Fruit fly (Drosophila melanogaster) whole organism, prepupa: ENCODE data around the gene p24-2.

Experiments
- CG10631 ChIP-seq: fragments of 200-800 bp; sonication (Bioruptor generic); optimal IDR thresholded peaks from 2 replicates; lab custom pipeline; 2016; ENCODE audit warnings: missing biosample characterization, missing genetic modification characterization
- CG11294 ChIP-seq: fragments of 200-800 bp; sonication (Bioruptor generic); IDR thresholded peaks from 2 replicates; pipeline ENCODE4 v1.3.6; 2022; ENCODE audit warnings: missing biosample characterization, missing genetic modification characterization
- CG11762 ChIP-seq: fragments of 200-800 bp; sonication (Bioruptor generic); optimal IDR thresholded peaks from 3 replicates; lab custom pipeline; 2016; ENCODE audit warnings: missing biosample characterization, missing genetic modification characterization; ENCODE audit not compliant: insufficient read depth
- CG15336 ChIP-seq: fragments of 200-800 bp; sonication (Bioruptor generic); IDR thresholded peaks from 2 replicates; pipeline ENCODE4 v1.3.6; 2022; ENCODE audit warnings: missing biosample characterization, missing genetic modification characterization
- CG1621 ChIP-seq: fragments of 200-800 bp; sonication (Bioruptor generic); optimal IDR thresholded peaks from 3 replicates; lab custom pipeline; 2018; ENCODE audit warnings: missing biosample characterization, mild to moderate bottlenecking, missing genetic modification characterization
- CG31627 ChIP-seq: fragments of 200-800 bp; sonication (Bioruptor generic); optimal IDR thresholded peaks from 3 replicates; lab custom pipeline; 2016; ENCODE audit warnings: missing biosample characterization, missing genetic modification characterization
- CG4318 ChIP-seq: fragments of 200-800 bp; sonication (Bioruptor generic); optimal IDR thresholded peaks from 3 replicates; lab custom pipeline; 2017; ENCODE audit warnings: missing biosample characterization, mild to moderate bottlenecking, missing genetic modification characterization
- CG6792 ChIP-seq: fragments of 200-800 bp; sonication (Bioruptor generic); optimal IDR thresholded peaks from 3 replicates; lab custom pipeline; 2016; ENCODE audit warnings: missing biosample characterization, missing genetic modification characterization
- CG6854 ChIP-seq: fragments of 200-800 bp; sonication (Bioruptor generic); optimal IDR thresholded peaks from 2 replicates; lab custom pipeline; 2017; ENCODE audit warnings: missing biosample characterization, mild to moderate bottlenecking, missing genetic modification characterization
- Eip75B ChIP-seq: fragments of 200-800 bp; sonication (Bioruptor generic); optimal IDR thresholded peaks from 3 replicates; lab custom pipeline; 2016; ENCODE audit warnings: missing biosample characterization, missing genetic modification characterization
- Eip78C ChIP-seq: fragments of 200-800 bp; sonication (Bioruptor generic); peaks from one replicate; lab custom pipeline; 2016; ENCODE audit warnings: missing biosample characterization, missing genetic modification characterization
- Ets21C ChIP-seq: fragments of 200-800 bp; sonication (Bioruptor generic); optimal IDR thresholded peaks from 3 replicates; lab custom pipeline; 2016; ENCODE audit warnings: missing biosample characterization, missing genetic modification characterization
- Ets96B ChIP-seq: fragments of 200-800 bp; optimal IDR thresholded peaks from 2 replicates; lab custom pipeline; 2019; ENCODE audit warnings: missing biosample characterization, mild to moderate bottlenecking, missing genetic modification characterization, moderate library complexity
- Gug ChIP-seq: fragments of 200-800 bp; sonication (Bioruptor generic); IDR thresholded peaks from 2 replicates; pipeline ENCODE4 v1.3.6; 2022; ENCODE audit warnings: missing biosample characterization, missing genetic modification characterization
- Hr38 ChIP-seq: sonication (Bioruptor generic); optimal IDR thresholded peaks from 2 replicates; lab custom pipeline; 2016; ENCODE audit warnings: missing biosample characterization, missing genetic modification characterization
- Hr39 ChIP-seq: fragments of 200-800 bp; sonication (Bioruptor generic); optimal IDR thresholded peaks from 2 replicates; lab custom pipeline; 2016; ENCODE audit warnings: missing biosample characterization, missing genetic modification characterization
- Hr4 ChIP-seq: fragments of 200-800 bp; sonication (Bioruptor generic); optimal IDR thresholded peaks from 3 replicates; lab custom pipeline; 2016; ENCODE audit warnings: missing biosample characterization, missing genetic modification characterization
- Lpt ChIP-seq: fragments of 200-800 bp; sonication (Bioruptor generic); optimal IDR thresholded peaks from 3 replicates; lab custom pipeline; 2016; ENCODE audit warnings: missing biosample characterization, missing genetic modification characterization
- Met ChIP-seq: fragments of 200-800 bp; sonication (Bioruptor generic); optimal IDR thresholded peaks from 3 replicates; lab custom pipeline; 2016; ENCODE audit warnings: missing biosample characterization, missing genetic modification characterization
- Smox ChIP-seq: fragments of 200-800 bp; sonication (Bioruptor generic); optimal IDR thresholded peaks from 3 replicates; lab custom pipeline; 2016; ENCODE audit warnings: missing biosample characterization, missing genetic modification characterization
- Sox102F ChIP-seq: fragments of 200-800 bp; sonication (Bioruptor generic); optimal IDR thresholded peaks from 2 replicates; lab custom pipeline; 2016; ENCODE audit warnings: missing biosample characterization, mild to moderate bottlenecking, missing genetic modification characterization
- Sox14 ChIP-seq: fragments of 200-800 bp; sonication (Bioruptor generic); optimal IDR thresholded peaks from 3 replicates; lab custom pipeline; 2016; ENCODE audit warnings: missing biosample characterization, missing genetic modification characterization
- Sox15 ChIP-seq: fragments of 200-800 bp; sonication (Bioruptor generic); optimal IDR thresholded peaks from 3 replicates; lab custom pipeline; 2016; ENCODE audit warnings: missing biosample characterization, missing genetic modification characterization
- achi ChIP-seq: fragments of 200-800 bp; sonication (Bioruptor generic); optimal IDR thresholded peaks from 3 replicates; lab custom pipeline; 2016; ENCODE audit warnings: missing biosample characterization, missing genetic modification characterization
- acj6 ChIP-seq: fragments of 200-800 bp; sonication (Bioruptor generic); optimal IDR thresholded peaks from 3 replicates; lab custom pipeline; 2016; ENCODE audit warnings: missing biosample characterization, missing genetic modification characterization
- cyc ChIP-seq: fragments of 200-800 bp; sonication (Bioruptor generic); optimal IDR thresholded peaks from 3 replicates; lab custom pipeline; 2016; ENCODE audit warnings: missing biosample characterization, missing genetic modification characterization
- dac ChIP-seq: fragments of 200-800 bp; sonication (Bioruptor generic); optimal IDR thresholded peaks from 2 replicates; lab custom pipeline; 2017; ENCODE audit warnings: missing biosample characterization, mild to moderate bottlenecking, missing genetic modification characterization
- dsx ChIP-seq: fragments of 200-800 bp; optimal IDR thresholded peaks from 3 replicates; lab custom pipeline; 2019; ENCODE audit warnings: missing biosample characterization, mild to moderate bottlenecking, missing genetic modification characterization, moderate library complexity; ENCODE audit not compliant: poor library complexity, severe bottlenecking
- esn ChIP-seq: fragments of 200-800 bp; sonication (Bioruptor generic); optimal IDR thresholded peaks from 2 replicates; lab custom pipeline; 2016; ENCODE audit warnings: missing biosample characterization, mild to moderate bottlenecking, missing genetic modification characterization, moderate library complexity
- fkh ChIP-seq: fragments of 200-800 bp; sonication (Bioruptor generic); optimal IDR thresholded peaks from 3 replicates; lab custom pipeline; 2017; ENCODE audit warnings: missing biosample characterization, mild to moderate bottlenecking, missing genetic modification characterization, moderate library complexity
- lz ChIP-seq: fragments of 200-800 bp; sonication (Bioruptor generic); optimal IDR thresholded peaks from 3 replicates; lab custom pipeline; 2016; ENCODE audit warnings: missing biosample characterization, missing genetic modification characterization
- net ChIP-seq: fragments of 200-800 bp; sonication (Bioruptor generic); optimal IDR thresholded peaks from 3 replicates; lab custom pipeline; 2016; ENCODE audit warnings: missing biosample characterization, missing genetic modification characterization
- pdm3 ChIP-seq: fragments of 200-800 bp; sonication (Bioruptor generic); optimal IDR thresholded peaks from 3 replicates; lab custom pipeline; 2016; ENCODE audit warnings: missing biosample characterization, missing genetic modification characterization
- salr ChIP-seq, 2 experiments: fragments of 200-800 bp; sonication (Bioruptor generic); optimal IDR thresholded peaks; 3 replicates each; lab custom pipeline; 2016 to 2018; ENCODE audit warnings: missing biosample characterization in 2 of 2, missing genetic modification characterization in 2 of 2, mild to moderate bottlenecking in 1 of 2
- ss ChIP-seq, 2 experiments: fragments of 200-800 bp; sonication (Bioruptor generic); optimal IDR thresholded peaks; 2 replicates in 1 of 2; 3 replicates in 1 of 2; lab custom pipeline; 2017 to 2018; ENCODE audit warnings: mild to moderate bottlenecking in 2 of 2, missing biosample characterization in 2 of 2, missing genetic modification characterization in 2 of 2, moderate library complexity in 1 of 2
- svp ChIP-seq: fragments of 200-800 bp; sonication (Bioruptor generic); peaks from one replicate; lab custom pipeline; 2016; ENCODE audit warnings: missing biosample characterization, missing genetic modification characterization
- vri ChIP-seq: fragments of 200-800 bp; sonication (Bioruptor generic); optimal IDR thresholded peaks from 3 replicates; lab custom pipeline; 2016; ENCODE audit warnings: missing biosample characterization, mild to moderate bottlenecking, missing genetic modification characterization

p24-2 gene

DNA sequence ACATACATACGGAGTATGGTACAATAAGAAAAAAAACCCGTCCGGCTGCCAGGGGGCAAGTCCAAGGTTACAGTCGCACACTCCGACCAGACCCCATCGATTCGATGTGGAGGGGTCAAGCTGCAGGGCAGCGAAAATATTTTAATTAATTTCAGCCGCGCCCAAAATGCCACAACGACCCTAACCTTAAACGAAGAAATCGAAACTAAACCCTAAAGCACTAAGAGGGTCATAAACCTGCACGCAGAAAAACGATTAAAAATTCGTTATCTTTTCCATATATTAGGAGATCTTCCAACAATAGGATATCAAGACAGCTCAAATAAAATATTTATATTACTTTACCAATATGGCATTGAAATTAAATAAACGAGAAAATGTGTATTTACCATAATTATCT, 9.3 kb upstream of the p24-2 start:
- TF ChIP-seq Hr39 (peak; percentile 11), esn (GFP tag; lab: Kevin White, UChicago) (peak; percentile 35), lz (GFP tag; lab: Kevin White, UChicago) (peak; percentile 18), svp (GFP tag; lab: Kevin White, UChicago) (peak; percentile 78), Eip78C (GFP tag; lab: Kevin White, UChicago) (peak; percentile 74), Smox (GFP tag; lab: Kevin White, UChicago) (peak; percentile 17), achi (GFP tag; lab: Kevin White, UChicago) (no peak), Sox102F (peak; percentile 13), CG1621 (no peak), pdm3 (GFP tag; lab: Kevin White, UChicago) (peak; percentile 27), dsx (no peak), CG31627 (GFP tag; lab: Kevin White, UChicago) (peak; percentile 15), Met (GFP tag; lab: Kevin White, UChicago) (peak; percentile 42), Sox15 (GFP tag; lab: Kevin White, UChicago) (peak; percentile 10), dac (GFP tag; lab: Kevin White, UChicago) (no peak), acj6 (GFP tag; lab: Kevin White, UChicago) (peak; percentile 2), Hr4 (GFP tag; lab: Kevin White, UChicago) (peak; percentile 4)

DNA sequence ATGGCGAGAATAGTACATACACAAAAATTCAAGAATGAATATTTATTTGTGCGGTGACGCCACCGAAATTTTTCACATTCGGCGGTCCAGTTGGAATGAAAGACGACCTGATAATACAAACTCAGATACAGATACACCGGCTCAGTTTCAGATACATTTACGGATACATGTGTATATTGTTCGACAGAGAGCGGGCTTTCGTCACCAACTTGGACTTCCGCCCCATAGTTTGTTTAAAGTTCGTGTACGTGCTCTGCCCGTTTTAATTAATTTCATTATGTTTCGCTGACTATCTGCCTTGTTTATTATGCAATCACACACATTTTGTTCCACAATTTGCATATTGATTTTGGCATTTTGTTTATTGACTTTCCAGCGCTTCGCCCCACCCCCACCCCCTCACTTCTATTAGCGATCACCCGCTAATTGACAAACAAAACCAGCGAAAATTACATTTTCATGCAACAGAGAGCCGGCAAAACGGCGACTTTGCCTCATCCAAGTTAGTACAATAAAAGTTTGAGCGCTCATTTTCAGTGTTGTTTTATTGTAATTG, 8.6 kb upstream of the p24-2 start:
- TF ChIP-seq svp (GFP tag; lab: Kevin White, UChicago) = no peak
- TF ChIP-seq Hr38 (GFP tag; lab: Kevin White, UChicago) = no peak
- no peak for TF ChIP-seq CG6854
- TF ChIP-seq Ets96B (tag; lab: Kevin White, UChicago) = no peak
- TF ChIP-seq net (GFP tag; lab: Kevin White, UChicago) = no peak
- no peak for TF ChIP-seq salr (GFP tag; optimal IDR thresholded peaks at IDR 0.05; lab: Kevin White, UChicago)
- TF ChIP-seq dsx = no peak
- no peak for TF ChIP-seq CG11762 (GFP tag; lab: Kevin White, UChicago)
- TF ChIP-seq ss (GFP tag; optimal IDR thresholded peaks at IDR 0.05; lab: Kevin White, UChicago) = no peak
- no peak for TF ChIP-seq esn (GFP tag; lab: Kevin White, UChicago)
- peak; percentile 3 for TF ChIP-seq Met (GFP tag; lab: Kevin White, UChicago)
- TF ChIP-seq CG4318 (GFP tag; lab: Kevin White, UChicago) = no peak
- no peak for TF ChIP-seq achi (GFP tag; lab: Kevin White, UChicago)
- TF ChIP-seq vri (GFP tag; lab: Kevin White, UChicago) = peak; percentile 30
- TF ChIP-seq CG31627 (GFP tag; lab: Kevin White, UChicago) = no peak
- TF ChIP-seq Lpt (GFP tag; lab: Kevin White, UChicago) = no peak
- no peak for TF ChIP-seq CG6792
- no peak for TF ChIP-seq Eip75B (GFP tag; lab: Kevin White, UChicago)
- no peak for TF ChIP-seq CG10631 (GFP tag; lab: Kevin White, UChicago)
- TF ChIP-seq CG15336 (GFP tag; lab: Robert Waterston, UW) = no peak
- no peak for TF ChIP-seq CG11294 (GFP tag; lab: Robert Waterston, UW)
- peak; percentile 94 for TF ChIP-seq fkh (GFP tag; lab: Kevin White, UChicago)
- TF ChIP-seq Gug (GFP tag; lab: Robert Waterston, UW) = no peak
- no peak for TF ChIP-seq lz (GFP tag; lab: Kevin White, UChicago)
- TF ChIP-seq cyc (GFP tag; lab: Kevin White, UChicago) = no peak
- TF ChIP-seq Sox14 (GFP tag; lab: Kevin White, UChicago) = no peak
- TF ChIP-seq Eip78C (GFP tag; lab: Kevin White, UChicago) = peak; percentile 49

DNA sequence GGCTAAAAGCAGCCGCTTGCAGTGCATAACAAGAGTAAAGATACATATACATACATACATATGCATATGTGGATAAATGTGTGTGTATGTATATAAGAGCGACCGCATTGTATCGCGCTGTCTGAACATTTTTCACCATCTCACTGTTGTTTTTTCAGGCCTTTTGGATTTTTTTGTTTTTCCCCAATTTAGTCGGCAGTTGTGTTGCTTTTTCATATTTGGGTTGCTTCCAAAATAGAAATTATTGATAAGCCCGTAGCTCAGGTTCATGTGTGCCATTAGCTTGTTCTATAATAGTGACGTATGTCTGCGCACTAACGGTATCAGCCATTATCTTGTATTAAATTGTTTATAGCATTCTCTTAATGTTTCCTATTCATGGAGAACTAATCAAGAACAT, 7.9 kb upstream of the p24-2 start:
- no peak for TF ChIP-seq Ets21C (GFP tag; lab: Kevin White, UChicago)
- TF ChIP-seq vri (GFP tag; lab: Kevin White, UChicago) = peak; percentile 21
- TF ChIP-seq, all 60 proteins: peak for 1
